Worm (Caenorhabditis elegans): ENCODE results near the gene C14C6.5.

Gene C14C6.5

ce11 chrV:543169-543568, 6.7 kb downstream of the C14C6.5 start, which contains the start of gene C14C6.3:
Gene C14C6.3 (plus strand): TSS chrV:543469.
- TF ChIP-seq tbx-11 (GFP tag; IDR thresholded peaks at IDR 0.05) (no peak), ama-1 (optimal IDR thresholded peaks at IDR 0.05) (no peak), B0310.2 (tag; optimal IDR thresholded peaks at IDR 0.05) (no peak), scrt-1 (GFP tag; IDR thresholded peaks at IDR 0.05) (no peak), tbx-37 (GFP tag; conservative IDR thresholded peaks at IDR 0.05) (no peak), hmg-4 (GFP tag; optimal IDR thresholded peaks at IDR 0.05) (no peak), sea-1 (GFP tag; conservative IDR thresholded peaks at IDR 0.05) (no peak), ets-7 (tag; optimal IDR thresholded peaks at IDR 0.05) (no peak)

- TF ChIP-seq B0310.2 (tag; optimal IDR thresholded peaks at IDR 0.05) = no peak
- TF ChIP-seq ets-7 (tag; optimal IDR thresholded peaks at IDR 0.05) = no peak
- TF ChIP-seq aly-1 (tag; optimal IDR thresholded peaks at IDR 0.05) = no peak
- no peak for TF ChIP-seq hmg-4 (GFP tag; optimal IDR thresholded peaks at IDR 0.05)
- TF ChIP-seq tra-4 (tag; optimal IDR thresholded peaks at IDR 0.05) = no peak
Observed at ce11 chrV:547980-548379, 11.6 kb downstream of the C14C6.5 start, which contains the start of gene C14C6.6. Gene C14C6.6 (minus strand): TSS chrV:548080.

- TF ChIP-seq tbx-11 (GFP tag; IDR thresholded peaks at IDR 0.05) (no peak), pes-1 (GFP tag; IDR thresholded peaks at IDR 0.05) (no peak), hmbx-1 (tag; optimal IDR thresholded peaks at IDR 0.05) (no peak), sea-1 (GFP tag; conservative IDR thresholded peaks at IDR 0.05) (no peak), hmg-4 (GFP tag; optimal IDR thresholded peaks at IDR 0.05) (no peak), aly-1 (tag; optimal IDR thresholded peaks at IDR 0.05) (no peak), ceh-13 (GFP tag; optimal IDR thresholded peaks at IDR 0.05) (no peak), tbx-37 (GFP tag; conservative IDR thresholded peaks at IDR 0.05) (no peak), ets-7 (tag; optimal IDR thresholded peaks at IDR 0.05) (no peak), B0310.2 (tag; optimal IDR thresholded peaks at IDR 0.05) (no peak), flt-1 (GFP tag; IDR thresholded peaks at IDR 0.05) (no peak), tra-4 (tag; optimal IDR thresholded peaks at IDR 0.05) (no peak), ceh-36 (tag; optimal IDR thresholded peaks at IDR 0.05) (no peak), F13C5.2 (tag; optimal IDR thresholded peaks at IDR 0.05) (no peak), scrt-1 (GFP tag; IDR thresholded peaks at IDR 0.05) (no peak)
Observed at ce11 chrV:552406-552805, 16.0 kb downstream of the C14C6.5 start.

DNA sequence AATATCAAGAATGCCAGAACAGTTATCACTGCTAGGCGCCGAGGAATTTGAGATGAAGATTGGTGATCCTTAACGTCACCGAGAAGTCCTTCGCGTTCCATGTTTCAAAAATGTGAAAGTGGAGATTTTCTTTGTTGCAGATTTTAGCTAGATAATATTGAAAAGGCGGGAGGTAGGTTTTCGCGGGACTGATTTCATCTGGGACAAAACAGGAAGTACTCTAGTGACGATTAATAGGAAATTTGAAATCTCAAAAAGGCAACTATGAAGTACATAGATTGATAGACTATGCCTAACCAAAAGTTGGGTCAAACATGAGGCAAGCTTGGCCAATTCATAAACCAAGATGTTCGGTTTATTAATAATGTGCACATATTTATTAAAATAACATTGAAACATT, 16.6 kb downstream of the C14C6.5 start, which contains the start of gene C14C6.8:
TSS of gene C14C6.8 (minus strand) at position 101 of the 400 bp plus-strand sequence.
- TF ChIP-seq B0310.2 (tag; optimal IDR thresholded peaks at IDR 0.05) (no peak), hnd-1 (tag; optimal IDR thresholded peaks at IDR 0.05) (no peak), ceh-13 (GFP tag; optimal IDR thresholded peaks at IDR 0.05) (no peak), sea-1 (GFP tag; conservative IDR thresholded peaks at IDR 0.05) (no peak), aly-1 (tag; optimal IDR thresholded peaks at IDR 0.05) (no peak), tbx-37 (GFP tag; conservative IDR thresholded peaks at IDR 0.05) (no peak), hmbx-1 (tag; optimal IDR thresholded peaks at IDR 0.05) (no peak), ceh-36 (tag; optimal IDR thresholded peaks at IDR 0.05) (no peak), tbx-11 (GFP tag; IDR thresholded peaks at IDR 0.05) (no peak), ama-1 (optimal IDR thresholded peaks at IDR 0.05) (no peak), hmg-4 (GFP tag; optimal IDR thresholded peaks at IDR 0.05) (no peak), scrt-1 (GFP tag; IDR thresholded peaks at IDR 0.05) (no peak), pes-1 (GFP tag; IDR thresholded peaks at IDR 0.05) (no peak), flt-1 (GFP tag; IDR thresholded peaks at IDR 0.05) (no peak), tra-4 (tag; optimal IDR thresholded peaks at IDR 0.05) (no peak), F13C5.2 (tag; optimal IDR thresholded peaks at IDR 0.05) (no peak), ets-7 (tag; optimal IDR thresholded peaks at IDR 0.05) (no peak)

ce11 chrV:556055-556454, 19.6 kb downstream of the C14C6.5 start, which contains the start of gene srx-8:
Gene srx-8 (minus strand): TSS chrV:556155.
- TF ChIP-seq F13C5.2 (tag; optimal IDR thresholded peaks at IDR 0.05) (no peak), ama-1 (optimal IDR thresholded peaks at IDR 0.05) (no peak), ets-7 (tag; optimal IDR thresholded peaks at IDR 0.05) (no peak), tra-4 (tag; optimal IDR thresholded peaks at IDR 0.05) (no peak), sea-1 (GFP tag; conservative IDR thresholded peaks at IDR 0.05) (no peak), aly-1 (tag; optimal IDR thresholded peaks at IDR 0.05) (no peak), scrt-1 (GFP tag; IDR thresholded peaks at IDR 0.05) (no peak), ceh-13 (GFP tag; optimal IDR thresholded peaks at IDR 0.05) (no peak), B0310.2 (tag; optimal IDR thresholded peaks at IDR 0.05) (no peak), hmg-4 (GFP tag; optimal IDR thresholded peaks at IDR 0.05) (no peak), ceh-36 (tag; optimal IDR thresholded peaks at IDR 0.05) (no peak), flt-1 (GFP tag; IDR thresholded peaks at IDR 0.05) (no peak), pes-1 (GFP tag; IDR thresholded peaks at IDR 0.05) (no peak), hnd-1 (tag; optimal IDR thresholded peaks at IDR 0.05) (no peak), tbx-11 (GFP tag; IDR thresholded peaks at IDR 0.05) (no peak), tbx-37 (GFP tag; conservative IDR thresholded peaks at IDR 0.05) (no peak)

DNA sequence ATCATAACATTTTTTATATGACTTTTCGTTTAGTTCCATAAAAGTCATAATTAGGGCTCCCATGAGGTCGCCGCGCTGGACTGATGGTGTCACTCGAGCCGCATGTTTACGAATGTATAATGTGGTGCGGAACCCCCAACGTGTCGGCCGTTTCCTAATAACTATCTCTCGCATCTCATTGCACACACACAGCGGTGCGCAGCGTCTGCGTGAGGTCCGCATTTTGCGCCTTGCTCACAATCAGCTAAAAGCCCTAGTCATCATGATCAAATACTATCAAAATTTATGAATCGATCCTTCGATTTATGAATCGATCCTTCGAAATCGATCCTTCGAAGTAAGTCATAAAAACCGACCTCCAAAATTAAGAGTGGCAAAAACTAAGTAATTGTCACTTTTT, 23.5 kb downstream of the C14C6.5 start, which contains the start of gene srx-7:
TSS of gene srx-7 (plus strand) at position 256 of the 400 bp plus-strand sequence.
- TF ChIP-seq F13C5.2 (tag; optimal IDR thresholded peaks at IDR 0.05) (no peak), tra-4 (tag; optimal IDR thresholded peaks at IDR 0.05) (no peak), ceh-36 (tag; optimal IDR thresholded peaks at IDR 0.05) (no peak), tbx-37 (GFP tag; conservative IDR thresholded peaks at IDR 0.05) (no peak), ceh-13 (GFP tag; optimal IDR thresholded peaks at IDR 0.05) (no peak), ama-1 (optimal IDR thresholded peaks at IDR 0.05) (no peak), aly-1 (tag; optimal IDR thresholded peaks at IDR 0.05) (no peak), pes-1 (GFP tag; IDR thresholded peaks at IDR 0.05) (no peak), scrt-1 (GFP tag; IDR thresholded peaks at IDR 0.05) (no peak), flt-1 (GFP tag; IDR thresholded peaks at IDR 0.05) (no peak)

- TF ChIP-seq pes-1 (GFP tag; IDR thresholded peaks at IDR 0.05) = no peak
- TF ChIP-seq ceh-36 (tag; optimal IDR thresholded peaks at IDR 0.05) = no peak
- no peak for TF ChIP-seq ets-7 (tag; optimal IDR thresholded peaks at IDR 0.05)
- no peak for TF ChIP-seq F13C5.2 (tag; optimal IDR thresholded peaks at IDR 0.05)
- TF ChIP-seq scrt-1 (GFP tag; IDR thresholded peaks at IDR 0.05) = no peak
- TF ChIP-seq flt-1 (GFP tag; IDR thresholded peaks at IDR 0.05) = no peak
- TF ChIP-seq B0310.2 (tag; optimal IDR thresholded peaks at IDR 0.05) = no peak
- no peak for TF ChIP-seq hnd-1 (tag; optimal IDR thresholded peaks at IDR 0.05)
- TF ChIP-seq sea-1 (GFP tag; conservative IDR thresholded peaks at IDR 0.05) = no peak
- no peak for TF ChIP-seq ama-1 (optimal IDR thresholded peaks at IDR 0.05)
- TF ChIP-seq tbx-37 (GFP tag; conservative IDR thresholded peaks at IDR 0.05) = no peak
- TF ChIP-seq tbx-11 (GFP tag; IDR thresholded peaks at IDR 0.05) = no peak
- TF ChIP-seq hmbx-1 (tag; optimal IDR thresholded peaks at IDR 0.05) = no peak
Observed at ce11 chrV:562834-563233, 26.4 kb downstream of the C14C6.5 start, which contains the start of gene C14C6.2. Gene C14C6.2 (plus strand): TSS chrV:563134.
